Fruit fly (Drosophila melanogaster): ENCODE data around the gene DIP-gamma.

Gene DIP-gamma

DNA sequence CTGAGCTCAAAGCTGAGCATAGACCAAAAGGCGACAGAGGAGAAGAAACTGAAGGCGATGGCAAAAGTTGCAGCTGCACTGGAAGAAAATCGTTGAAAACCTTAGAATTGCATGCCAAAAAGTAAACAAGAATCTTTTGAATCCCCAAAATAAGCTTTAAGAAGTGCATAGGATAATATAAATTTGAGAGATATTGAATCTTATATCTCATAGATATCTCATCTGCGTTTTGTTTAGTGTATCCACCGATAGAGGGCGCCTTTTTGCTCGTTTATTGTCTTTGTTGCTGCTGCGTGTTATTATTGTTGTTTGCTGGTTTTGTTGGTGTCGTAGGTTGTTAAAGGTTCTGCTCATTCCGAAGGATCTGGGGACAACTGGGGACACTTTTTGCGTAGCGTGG, 15.7 kb upstream of the DIP-gamma start (continued):
- TF ChIP-seq CG15073 (GFP tag; optimal IDR thresholded peaks at IDR 0.05) = no peak
- TF ChIP-seq CG32772 (GFP tag; IDR thresholded peaks at IDR 0.05) = no peak
- 0 out of 3 replicates have a peak, but pooled peaks have one; percentile 11 for TF ChIP-seq Optix (GFP tag; IDR thresholded peaks at IDR 0.05)
- no peak for TF ChIP-seq CG4617 (GFP tag; optimal IDR thresholded peaks at IDR 0.05; ENCODE audit: borderline replicate concordance)
- no peak for TF ChIP-seq CG4360 (GFP tag; IDR thresholded peaks at IDR 0.05)

DNA sequence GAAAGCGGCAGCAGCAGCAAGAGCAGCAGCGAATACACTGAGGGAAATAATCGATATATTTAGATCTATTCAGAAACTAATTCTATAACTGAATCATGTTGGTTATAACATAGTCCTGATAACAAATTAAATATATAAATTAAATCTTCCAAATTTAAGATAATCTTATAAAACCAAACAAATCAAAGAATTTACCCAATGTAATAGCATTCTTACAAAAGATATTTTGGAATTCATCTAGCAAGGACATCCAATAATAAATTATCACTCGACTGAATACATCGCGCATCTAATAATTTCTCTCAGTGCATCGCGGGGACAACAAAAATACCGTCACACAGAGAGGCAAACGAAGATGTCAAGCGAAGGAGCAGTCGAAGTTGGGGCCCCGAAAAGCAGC, 11.1 kb downstream of the DIP-gamma start:
- TF ChIP-seq CG6683 (GFP tag; optimal IDR thresholded peaks at IDR 0.05) (peak; percentile 19), Ptx1 (GFP tag; IDR thresholded peaks at IDR 0.05) (0 out of 2 replicates have a peak, but pooled peaks have one; percentile 29), CG34224 (GFP tag; IDR thresholded peaks at IDR 0.05; ENCODE audit: partially characterized antibody) (no peak), Side (GFP tag; optimal IDR thresholded peaks at IDR 0.05) (no peak), CG17359 (tag; optimal IDR thresholded peaks at IDR 0.05) (peak; percentile 31), CG14050 (GFP tag; IDR thresholded peaks at IDR 0.05) (no peak), Hand (GFP tag; optimal IDR thresholded peaks at IDR 0.05) (peak; percentile 41), Atf3 (GFP tag; optimal IDR thresholded peaks at IDR 0.05) (no peak), Deaf1 (tag; optimal IDR thresholded peaks at IDR 0.05) (peak; percentile 43), grn (GFP tag; optimal IDR thresholded peaks at IDR 0.05) (no peak), crp (GFP tag; optimal IDR thresholded peaks at IDR 0.05) (no peak), CG9727 (GFP tag; optimal IDR thresholded peaks at IDR 0.05) (peak; percentile 61), ssp (GFP tag; IDR thresholded peaks at IDR 0.05) (no peak), Doc3 (GFP tag; IDR thresholded peaks at IDR 0.05; ENCODE audit: partially characterized antibody) (no peak), Mes4 (GFP tag; optimal IDR thresholded peaks at IDR 0.05) (no peak), yki (optimal IDR thresholded peaks at IDR 0.05) (no peak), CG13894 (tag; optimal IDR thresholded peaks at IDR 0.05) (no peak), insv (GFP tag; optimal IDR thresholded peaks at IDR 0.05) (no peak), gem (tag; optimal IDR thresholded peaks at IDR 0.05) (peak; percentile 70), CG8944 (GFP tag; optimal IDR thresholded peaks at IDR 0.05) (no peak), row (GFP tag; IDR thresholded peaks at IDR 0.05) (peak; percentile 46; the same call in 2 of the 3 replicates), Dek (tag; optimal IDR thresholded peaks at IDR 0.05) (peak; percentile 27), CG33557 (GFP tag; optimal IDR thresholded peaks at IDR 0.05) (no peak), CG1792 (GFP tag; optimal IDR thresholded peaks at IDR 0.05) (no peak), hth (optimal IDR thresholded peaks at IDR 0.05) (no peak), al (GFP tag; IDR thresholded peaks at IDR 0.05) (0 out of 2 replicates have a peak, but pooled peaks have one; percentile 4), Xbp1 (GFP tag; optimal IDR thresholded peaks at IDR 0.05) (peak; percentile 23), dati (GFP tag; IDR thresholded peaks at IDR 0.05) (no peak), Oli (tag; optimal IDR thresholded peaks at IDR 0.05) (peak; percentile 34), CG11093 (GFP tag; IDR thresholded peaks at IDR 0.05) (no peak), CG11504 (tag; optimal IDR thresholded peaks at IDR 0.05) (peak; percentile 70), fd102C (GFP tag; optimal IDR thresholded peaks at IDR 0.05) (no peak), CG15011 (GFP tag; optimal IDR thresholded peaks at IDR 0.05) (peak; percentile 16), CG12391 (tag; optimal IDR thresholded peaks at IDR 0.05) (peak; percentile 35), klu (GFP tag; IDR thresholded peaks at IDR 0.05) (no peak), Nf-YB (GFP tag; optimal IDR thresholded peaks at IDR 0.05) (no peak), sens (GFP tag) (peak; percentile 73), lab (GFP tag; optimal IDR thresholded peaks at IDR 0.05) (peak; percentile 74), shn (GFP tag; optimal IDR thresholded peaks at IDR 0.05) (no peak), CG4404 (GFP tag; IDR thresholded peaks at IDR 0.05) (no peak), cwo (GFP tag; optimal IDR thresholded peaks at IDR 0.05) (peak; percentile 51), CG1024 (GFP tag; IDR thresholded peaks at IDR 0.05) (no peak), CG11695 (GFP tag; IDR thresholded peaks at IDR 0.05) (peak; percentile 46; the same call in 1 of the 3 replicates), Rfx (GFP tag; IDR thresholded peaks at IDR 0.05) (no peak), CG12299 (tag; optimal IDR thresholded peaks at IDR 0.05) (peak; percentile 9)

All from whole organism, embryonic.